Fruit fly (Drosophila melanogaster): ENCODE data around the gene trn.
A peak's percentile ranks its signal among the peaks of the same experiment; 100 is the strongest.

The trn gene

dm6 chr3L:13113970-13114392 is at the start of gene trn (continued):
- TF ChIP-seq Trl (optimal IDR thresholded peaks at IDR 0.05): peak; percentile 88 to 93
- TF ChIP-seq Trl (GFP tag; optimal IDR thresholded peaks at IDR 0.05): peak; percentile 69
- TF ChIP-seq CG12219 (GFP tag; optimal IDR thresholded peaks at IDR 0.05): no peak
- peak; percentile 36 for TF ChIP-seq CG11504 (tag; optimal IDR thresholded peaks at IDR 0.05)
- TF ChIP-seq CG12391 (tag; optimal IDR thresholded peaks at IDR 0.05): peak; percentile 16
- TF ChIP-seq CG18476 (GFP tag; optimal IDR thresholded peaks at IDR 0.05): no peak
- TF ChIP-seq MBD-R2 (GFP tag; IDR thresholded peaks at IDR 0.05): no peak; the same call in 1 of the 2 replicates
- no peak for TF ChIP-seq CG7372 (GFP tag; IDR thresholded peaks at IDR 0.05)
- peak; percentile 35 for TF ChIP-seq NK7.1 (GFP tag; optimal IDR thresholded peaks at IDR 0.05)
- TF ChIP-seq CG6813 (GFP tag; optimal IDR thresholded peaks at IDR 0.05): peak; percentile 19
- TF ChIP-seq Aef1 (GFP tag; IDR thresholded peaks at IDR 0.05): no peak
- no peak for TF ChIP-seq kay (GFP tag; optimal IDR thresholded peaks at IDR 0.05)
- TF ChIP-seq Dll (GFP tag; IDR thresholded peaks at IDR 0.05; ENCODE audit: partially characterized antibody): peak; percentile 50; the same call in 2 of the 4 replicates
- TF ChIP-seq CG8281 (tag; optimal IDR thresholded peaks at IDR 0.05): no peak
- TF ChIP-seq CG30403 (GFP tag; optimal IDR thresholded peaks at IDR 0.05): no peak
- peak; percentile 33; the same call in 1 of the 2 replicates for TF ChIP-seq E2f2 (GFP tag; IDR thresholded peaks at IDR 0.05)
- TF ChIP-seq Gug (GFP tag; IDR thresholded peaks at IDR 0.05): peak; percentile 44; the same call in 2 of the 4 replicates
- no peak for TF ChIP-seq YL-1 (GFP tag; optimal IDR thresholded peaks at IDR 0.05)
- TF ChIP-seq CG5245 (GFP tag; optimal IDR thresholded peaks at IDR 0.05): peak; percentile 48
- TF ChIP-seq Awh (GFP tag; IDR thresholded peaks at IDR 0.05): peak; percentile 71
- TF ChIP-seq Oaz (GFP tag; IDR thresholded peaks at IDR 0.05): no peak
- peak; percentile 23 for TF ChIP-seq tap (tag; optimal IDR thresholded peaks at IDR 0.05)
- no peak for TF ChIP-seq Taf1 (GFP tag; IDR thresholded peaks at IDR 0.05)
- TF ChIP-seq pan (optimal IDR thresholded peaks at IDR 0.05): no peak
- no peak for TF ChIP-seq pan (GFP tag; optimal IDR thresholded peaks at IDR 0.05 in 1 of 2, IDR thresholded peaks at IDR 0.05 in 1 of 2)
- no peak for TF ChIP-seq CG31388 (GFP tag; optimal IDR thresholded peaks at IDR 0.05)
- TF ChIP-seq Hr39 (optimal IDR thresholded peaks at IDR 0.05): no peak
- TF ChIP-seq Ets97D (GFP tag; optimal IDR thresholded peaks at IDR 0.05): no peak
- no peak for TF ChIP-seq ap (GFP tag; IDR thresholded peaks at IDR 0.05)
- TF ChIP-seq C15 (GFP tag; IDR thresholded peaks at IDR 0.05): no peak
- TF ChIP-seq CG4820 (GFP tag; optimal IDR thresholded peaks at IDR 0.05): no peak
- no peak for TF ChIP-seq CG15073 (GFP tag; optimal IDR thresholded peaks at IDR 0.05)
- TF ChIP-seq B-H2 (GFP tag; optimal IDR thresholded peaks at IDR 0.05): peak; percentile 41
- TF ChIP-seq CG11696 (GFP tag; IDR thresholded peaks at IDR 0.05): 0 out of 2 replicates have a peak, but pooled peaks have one; percentile 19
- peak; percentile 53; the same call in 1 of the 2 replicates for TF ChIP-seq Atf6 (GFP tag; IDR thresholded peaks at IDR 0.05)
- TF ChIP-seq CG8478 (optimal IDR thresholded peaks at IDR 0.05): peak; percentile 40
- TF ChIP-seq mam (GFP tag; optimal IDR thresholded peaks at IDR 0.05): no peak
- TF ChIP-seq CG7786 (GFP tag; optimal IDR thresholded peaks at IDR 0.05): no peak
- TF ChIP-seq CG9817 (tag; optimal IDR thresholded peaks at IDR 0.05): no peak
- TF ChIP-seq jigr1 (GFP tag; IDR thresholded peaks at IDR 0.05): no peak
- no peak for TF ChIP-seq CG8359 (GFP tag; optimal IDR thresholded peaks at IDR 0.05; ENCODE audit: borderline replicate concordance)
- no peak for TF ChIP-seq GATAe (GFP tag; conservative IDR thresholded peaks at IDR 0.05)
- TF ChIP-seq CG18011 (GFP tag; optimal IDR thresholded peaks at IDR 0.05): no peak
- TF ChIP-seq hbn (GFP tag; IDR thresholded peaks at IDR 0.05; ENCODE audit: partially characterized antibody): no peak; the same call in 1 of the 2 replicates
- TF ChIP-seq croc (GFP tag; conservative IDR thresholded peaks at IDR 0.05): no peak
- no peak for TF ChIP-seq CG4424 (GFP tag; optimal IDR thresholded peaks at IDR 0.05)
- TF ChIP-seq Dip2 (GFP tag; IDR thresholded peaks at IDR 0.05): no peak
- no peak for TF ChIP-seq CG17912 (GFP tag; optimal IDR thresholded peaks at IDR 0.05)
- peak; percentile 36 for TF ChIP-seq CG2712 (tag; optimal IDR thresholded peaks at IDR 0.05)
- TF ChIP-seq unc-4 (GFP tag; IDR thresholded peaks at IDR 0.05; ENCODE audit: partially characterized antibody): 0 out of 2 replicates have a peak, but pooled peaks have one; percentile 35
- TF ChIP-seq HmgZ (tag; optimal IDR thresholded peaks at IDR 0.05): peak; percentile 46
- no peak for TF ChIP-seq run (tag; optimal IDR thresholded peaks at IDR 0.05)
